Worm (Caenorhabditis elegans) whole organism, midembryonic: ENCODE measurements around the gene F59G1.4.

Source experiments
- cog-1 ChIP-seq: sonication (generic microtip); optimal IDR thresholded peaks from 2 replicates; lab custom pipeline; 2016; ENCODE audit warnings: missing genetic modification characterization, missing compliant biosample characterization
- flt-1 ChIP-seq: fragments of 200-800 bp; sonication (Bioruptor generic); IDR thresholded peaks from 2 replicates; pipeline ENCODE4 v1.3.6; 2022; ENCODE audit warnings: missing genetic modification characterization, missing compliant biosample characterization
- ref-1 ChIP-seq: fragments of 200-800 bp; sonication (Bioruptor generic); conservative IDR thresholded peaks from 2 replicates; pipeline ENCODE4 v1.3.6; 2022; ENCODE audit warnings: missing genetic modification reagents, missing genetic modification characterization, missing compliant biosample characterization
- tab-1 ChIP-seq: fragments of 200-800 bp; sonication (Bioruptor generic); IDR thresholded peaks from 2 replicates; pipeline ENCODE4 v1.3.6; 2022; ENCODE audit warnings: missing genetic modification characterization, missing compliant biosample characterization
- ztf-23 ChIP-seq: fragments of 200-800 bp; sonication (Bioruptor generic); IDR thresholded peaks from 2 replicates; pipeline ENCODE4 v1.3.6; 2022; ENCODE audit warnings: missing genetic modification reagents, missing genetic modification characterization, missing compliant biosample characterization

DNA sequence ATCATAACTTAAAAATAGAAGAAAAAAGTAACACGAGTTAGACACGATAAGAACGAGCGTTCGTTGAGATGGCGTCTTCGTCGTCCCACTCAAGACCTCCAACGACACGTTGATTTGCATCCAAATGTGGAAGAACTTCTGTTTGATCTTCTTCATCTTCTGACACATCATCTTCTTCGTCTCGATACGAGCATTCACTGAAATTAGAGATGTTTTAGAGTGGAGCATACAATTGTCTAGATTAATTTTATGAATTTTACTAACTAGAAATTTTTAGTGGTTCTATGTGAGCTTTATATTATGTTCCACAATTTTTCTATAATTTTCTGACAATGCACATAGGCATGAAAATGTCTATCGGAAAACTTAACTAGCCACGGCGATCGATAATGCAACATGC, 49.8 kb downstream of the F59G1.4 start:
- TF ChIP-seq flt-1 (GFP tag; lab: Robert Waterston, UW), result no peak
- no peak for TF ChIP-seq ztf-23 (GFP tag; lab: Robert Waterston, UW)
- no peak for TF ChIP-seq tab-1 (GFP tag; lab: Robert Waterston, UW)
- no peak for TF ChIP-seq ref-1
- TF ChIP-seq cog-1, result no peak
